Fruit fly (Drosophila melanogaster): ENCODE data around the gene srw.

srw gene

dm6 chr3L:4282627-4283026, 651 bp downstream of the srw start, which contains the start of gene CG11583 (continued):
- TF ChIP-seq CG2712 (tag; optimal IDR thresholded peaks at IDR 0.05) (peak; percentile 43), sens-2 (GFP tag; IDR thresholded peaks at IDR 0.05) (no peak), Atf-2 (GFP tag; optimal IDR thresholded peaks at IDR 0.05) (no peak), CG4424 (GFP tag; optimal IDR thresholded peaks at IDR 0.05) (peak; percentile 23), CG14441 (GFP tag; IDR thresholded peaks at IDR 0.05) (no peak), Dll (GFP tag; IDR thresholded peaks at IDR 0.05; ENCODE audit: partially characterized antibody) (no peak; the same call in 3 of the 4 replicates), cad (GFP tag; optimal IDR thresholded peaks at IDR 0.05) (no peak), Stat92E (GFP tag; optimal IDR thresholded peaks at IDR 0.05) (peak in 1 of 3 experiments; percentile 55), CG8388 (GFP tag; optimal IDR thresholded peaks at IDR 0.05) (no peak), Myb (GFP tag; optimal IDR thresholded peaks at IDR 0.05) (peak; percentile 92), CG10321 (GFP tag; IDR thresholded peaks at IDR 0.05) (no peak), Asciz (GFP tag; optimal IDR thresholded peaks at IDR 0.05) (no peak), abd-A (tag; optimal IDR thresholded peaks at IDR 0.05) (no peak), CG6765 (GFP tag; optimal IDR thresholded peaks at IDR 0.05) (no peak), CG31388 (GFP tag; optimal IDR thresholded peaks at IDR 0.05) (no peak), CG1832 (GFP tag; optimal IDR thresholded peaks at IDR 0.05) (no peak), BEAF-32 (GFP tag; optimal IDR thresholded peaks at IDR 0.05) (peak; percentile 35), Hr78 (GFP tag; optimal IDR thresholded peaks at IDR 0.05) (no peak), slp2 (GFP tag; optimal IDR thresholded peaks at IDR 0.05) (peak; percentile 25), Dip3 (GFP tag; optimal IDR thresholded peaks at IDR 0.05) (peak; percentile 54), CG1792 (GFP tag; optimal IDR thresholded peaks at IDR 0.05) (peak; percentile 57), HLHmδ (GFP tag; optimal IDR thresholded peaks at IDR 0.05) (no peak), gsb (GFP tag; IDR thresholded peaks at IDR 0.05) (no peak), CG7357 (GFP tag; IDR thresholded peaks at IDR 0.05) (no peak), bigmax (GFP tag; optimal IDR thresholded peaks at IDR 0.05) (no peak), CG17361 (GFP tag; IDR thresholded peaks at IDR 0.05) (no peak), C15 (GFP tag; IDR thresholded peaks at IDR 0.05) (no peak), NfI (GFP tag; optimal IDR thresholded peaks at IDR 0.05) (peak; percentile 52), CG17385 (GFP tag; optimal IDR thresholded peaks at IDR 0.05) (no peak), dati (GFP tag; IDR thresholded peaks at IDR 0.05) (no peak), MBD-R2 (GFP tag; IDR thresholded peaks at IDR 0.05) (peak; percentile 89), bab2 (GFP tag; optimal IDR thresholded peaks at IDR 0.05) (peak; percentile 13), zfh2 (GFP tag; optimal IDR thresholded peaks at IDR 0.05) (peak; percentile 51), zf30C (GFP tag; optimal IDR thresholded peaks at IDR 0.05) (no peak), Nf-YC (tag; optimal IDR thresholded peaks at IDR 0.05) (no peak), B-H2 (GFP tag; optimal IDR thresholded peaks at IDR 0.05) (peak; percentile 54), pita (GFP tag; optimal IDR thresholded peaks at IDR 0.05) (no peak), CG7987 (GFP tag; optimal IDR thresholded peaks at IDR 0.05) (peak; percentile 48), tin (GFP tag; optimal IDR thresholded peaks at IDR 0.05) (peak; percentile 35), tna (GFP tag; IDR thresholded peaks at IDR 0.05; ENCODE audit: partially characterized antibody) (no peak), Sry-β (GFP tag; optimal IDR thresholded peaks at IDR 0.05) (no peak), CG10462 (GFP tag; optimal IDR thresholded peaks at IDR 0.05) (no peak), esg (GFP tag; conservative IDR thresholded peaks at IDR 0.05) (no peak), CG5180 (GFP tag; optimal IDR thresholded peaks at IDR 0.05) (no peak), pnt (GFP tag; optimal IDR thresholded peaks at IDR 0.05) (no peak), Mrtf (GFP tag; IDR thresholded peaks at IDR 0.05) (no peak), CG7745 (tag; optimal IDR thresholded peaks at IDR 0.05) (no peak), sc (optimal IDR thresholded peaks at IDR 0.05) (no peak), sc (GFP tag; optimal IDR thresholded peaks at IDR 0.05) (no peak), trh (GFP tag; optimal IDR thresholded peaks at IDR 0.05) (no peak), stc (GFP tag; IDR thresholded peaks at IDR 0.05) (no peak), salm (tag; optimal IDR thresholded peaks at IDR 0.05) (no peak)
